Fruit fly (Drosophila melanogaster): ENCODE results near the gene Herc4.

Herc4 gene

dm6 chr3L:1366879-1367650, 53.6 kb downstream of the Herc4 start:
- no peak for TF ChIP-seq CG17801 (GFP tag; optimal IDR thresholded peaks at IDR 0.05; ENCODE audit: partially characterized antibody)
